Fruit fly (Drosophila melanogaster): ENCODE data around the gene Arf1.
A peak's percentile ranks its signal among the peaks of the same experiment; 100 is the strongest.

Gene Arf1

dm6 chr3L:22863367-22864078, 8.5 kb downstream of the Arf1 start, which contains the start of gene CG33169 (continued):
- TF ChIP-seq usp (GFP tag; optimal IDR thresholded peaks at IDR 0.05) (no peak), Rx (GFP tag; IDR thresholded peaks at IDR 0.05) (peak; percentile 81), CG34422 (GFP tag; IDR thresholded peaks at IDR 0.05) (peak; percentile 95), CG1647 (GFP tag; optimal IDR thresholded peaks at IDR 0.05) (peak; percentile 85), BEAF-32 (GFP tag; optimal IDR thresholded peaks at IDR 0.05) (peak; percentile 72), nerfin-1 (tag; optimal IDR thresholded peaks at IDR 0.05) (peak; percentile 60), CG34376 (GFP tag; optimal IDR thresholded peaks at IDR 0.05) (peak; percentile 83), C15 (GFP tag; IDR thresholded peaks at IDR 0.05) (0 out of 3 replicates have a peak, but pooled peaks have one; percentile 57), CG3163 (GFP tag; optimal IDR thresholded peaks at IDR 0.05) (peak; percentile 77), al (GFP tag; IDR thresholded peaks at IDR 0.05) (peak; percentile 90), CG13287 (GFP tag; IDR thresholded peaks at IDR 0.05; ENCODE audit: partially characterized antibody) (peak; percentile 74), bbx (GFP tag; IDR thresholded peaks at IDR 0.05; ENCODE audit: partially characterized antibody) (peak; percentile 71), CG13123 (GFP tag; optimal IDR thresholded peaks at IDR 0.05) (peak; percentile 60), gce (GFP tag; IDR thresholded peaks at IDR 0.05) (peak; percentile 72; the same call in 2 of the 3 replicates), Ada2b (GFP tag; IDR thresholded peaks at IDR 0.05) (peak; percentile 74), CG9215 (GFP tag; IDR thresholded peaks at IDR 0.05) (peak; percentile 80), nerfin-2 (GFP tag; IDR thresholded peaks at IDR 0.05; ENCODE audit: partially characterized antibody) (no peak), dysf (GFP tag; IDR thresholded peaks at IDR 0.05) (peak; percentile 83), Nf-YA (GFP tag; IDR thresholded peaks at IDR 0.05) (0 out of 2 replicates have a peak, but pooled peaks have one; percentile 38), p53 (GFP tag; optimal IDR thresholded peaks at IDR 0.05) (peak; percentile 89), ase (GFP tag; IDR thresholded peaks at IDR 0.05) (peak; percentile 83), maf-S (GFP tag; optimal IDR thresholded peaks at IDR 0.05) (peak; percentile 88), eve (GFP tag; optimal IDR thresholded peaks at IDR 0.05) (no peak), crp (GFP tag; optimal IDR thresholded peaks at IDR 0.05) (peak in 1 of 2 experiments; percentile 78), CG32772 (GFP tag; IDR thresholded peaks at IDR 0.05) (peak; percentile 74), pan (optimal IDR thresholded peaks at IDR 0.05) (no peak), pan (GFP tag; optimal IDR thresholded peaks at IDR 0.05 in 1 of 2, IDR thresholded peaks at IDR 0.05 in 1 of 2) (peak in 1 of 2 experiments; percentile 81), Nf-YB (GFP tag; optimal IDR thresholded peaks at IDR 0.05) (peak; percentile 39), Doc2 (GFP tag; IDR thresholded peaks at IDR 0.05) (peak; percentile 70; the same call in 1 of the 2 replicates), Lim3 (GFP tag; IDR thresholded peaks at IDR 0.05) (0 out of 2 replicates have a peak, but pooled peaks have one; percentile 24), ttk (GFP tag; IDR thresholded peaks at IDR 0.05) (peak; percentile 81), Ets97D (GFP tag; optimal IDR thresholded peaks at IDR 0.05) (peak; percentile 98), mirr (GFP tag; optimal IDR thresholded peaks at IDR 0.05) (peak; percentile 94), CG15514 (GFP tag; optimal IDR thresholded peaks at IDR 0.05) (peak; percentile 91), CG1603 (tag; optimal IDR thresholded peaks at IDR 0.05) (peak; percentile 95), ato (GFP tag; IDR thresholded peaks at IDR 0.05; ENCODE audit: partially characterized antibody) (peak; percentile 70), bsh (GFP tag; optimal IDR thresholded peaks at IDR 0.05) (peak in 1 of 2 experiments; percentile 62), lilli (GFP tag; optimal IDR thresholded peaks at IDR 0.05) (peak; percentile 87), CG13775 (GFP tag; optimal IDR thresholded peaks at IDR 0.05) (peak; percentile 57), CG1792 (GFP tag; optimal IDR thresholded peaks at IDR 0.05) (peak; percentile 85), CG1233 (GFP tag; optimal IDR thresholded peaks at IDR 0.05) (peak; percentile 71), Fer1 (GFP tag; optimal IDR thresholded peaks at IDR 0.05) (no peak), Lhr (GFP tag; optimal IDR thresholded peaks at IDR 0.05) (peak; percentile 94), zfh2 (GFP tag; optimal IDR thresholded peaks at IDR 0.05) (peak; percentile 93), prd (optimal IDR thresholded peaks at IDR 0.05) (no peak), prd (GFP tag; IDR thresholded peaks at IDR 0.05) (peak; percentile 82), BtbVII (GFP tag; optimal IDR thresholded peaks at IDR 0.05) (peak; percentile 73), CG30431 (GFP tag; optimal IDR thresholded peaks at IDR 0.05) (peak; percentile 79), Atf6 (GFP tag; IDR thresholded peaks at IDR 0.05) (peak; percentile 46; the same call in 1 of the 2 replicates)

Data from whole organism, embryonic.